Worm (Caenorhabditis elegans) whole organism, dauer: Measurements from ENCODE around the gene C50E3.15.

Experiments used
- unc-62 ChIP-seq: sonication (generic microtip); optimal IDR thresholded peaks from 2 replicates; lab custom pipeline; 2017; ENCODE audit warnings: missing biosample characterization, missing genetic modification reagents, missing genetic modification characterization

The C50E3.15 gene

DNA sequence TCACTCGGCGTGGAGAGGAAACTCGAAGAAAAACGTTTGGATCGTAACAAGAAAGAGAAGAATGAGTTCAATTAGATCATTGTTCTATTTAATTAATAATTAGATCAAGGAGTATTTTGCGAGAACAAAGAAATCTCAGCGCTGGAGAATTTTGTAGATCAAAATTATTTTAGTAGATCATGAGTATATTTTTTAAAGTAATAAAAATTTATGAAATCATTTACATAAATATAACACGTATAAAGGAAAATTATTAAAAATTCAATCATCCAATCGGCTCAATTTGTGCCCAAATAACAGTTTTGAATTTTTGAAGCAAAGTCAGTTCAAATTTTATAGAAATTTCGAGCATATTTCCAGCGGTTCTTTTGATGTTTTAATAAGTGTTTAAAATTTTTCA is 5.9 kb downstream of the C50E3.15 start, which contains the start of gene C50E3.13:
Gene C50E3.13 (minus strand): TSS at position 101 of the 400 bp plus-strand sequence.
- no peak for TF ChIP-seq unc-62 (GFP tag; lab: Kevin White, UChicago)

DNA sequence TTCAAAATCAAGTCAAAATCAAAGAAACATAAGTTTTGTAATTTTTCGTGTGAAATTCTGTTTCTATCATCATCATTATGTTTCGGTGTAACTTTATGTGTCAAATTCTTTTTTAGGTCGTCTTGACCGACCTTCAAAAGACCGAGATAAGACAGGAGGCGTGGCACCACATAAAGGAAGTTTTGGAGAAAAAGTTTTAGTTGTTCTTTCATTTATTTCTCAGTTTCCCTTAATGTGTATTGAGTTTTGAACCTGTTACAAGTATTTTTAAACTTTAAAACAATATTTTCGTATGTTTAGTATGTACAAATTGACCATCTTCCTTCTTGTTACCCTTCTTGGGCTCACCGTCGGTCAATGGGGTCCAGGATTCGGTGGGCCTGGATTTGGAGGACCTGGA is 6.4 kb downstream of the C50E3.15 start, which contains the start of gene grsp-4:
Gene grsp-4 (plus strand): TSS at position 301 of the 400 bp plus-strand sequence.
- no peak for TF ChIP-seq unc-62 (GFP tag; lab: Kevin White, UChicago)

DNA sequence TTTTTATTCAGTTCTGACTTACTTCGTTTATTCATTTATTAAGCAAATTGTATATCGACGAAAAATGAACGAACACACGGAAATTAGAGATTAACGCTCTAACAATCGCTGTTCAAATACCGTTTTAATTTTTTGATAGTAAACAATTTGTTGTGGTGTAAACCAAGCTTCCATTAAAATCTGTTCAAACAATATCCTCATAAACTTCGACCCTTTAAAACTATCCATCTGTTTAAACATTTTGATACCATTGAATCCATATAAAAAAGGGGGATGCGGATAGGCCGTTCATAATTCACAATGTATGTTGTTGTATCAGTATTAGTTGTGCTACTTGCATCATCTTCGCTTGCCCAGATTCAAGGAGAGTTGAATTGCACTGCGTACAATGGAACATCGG is 8.3 kb downstream of the C50E3.15 start, which contains the start of gene F07C4.6:
Gene F07C4.6 (plus strand): TSS at position 301 of the 400 bp plus-strand sequence.
- TF ChIP-seq unc-62 (GFP tag; lab: Kevin White, UChicago): no peak

DNA sequence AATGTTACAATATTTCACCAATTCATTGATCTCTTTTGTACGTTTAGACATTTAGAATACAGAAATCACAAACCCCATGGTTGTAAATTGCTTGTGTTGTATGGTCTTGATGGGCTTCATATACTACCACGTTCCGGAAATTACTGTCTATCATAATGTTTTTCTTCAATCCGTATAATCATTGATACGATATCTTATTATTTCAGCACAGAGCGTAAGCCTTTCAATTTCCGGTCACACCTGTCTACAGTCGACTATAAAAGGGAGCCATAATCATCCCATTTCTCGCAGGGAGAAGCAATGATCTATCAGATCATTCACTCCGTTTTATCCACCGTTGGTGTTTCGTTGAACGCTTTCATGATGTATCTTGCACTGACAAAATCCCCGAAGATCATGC is 11.3 kb downstream of the C50E3.15 start, which contains the start of gene srd-30:
Gene srd-30 (plus strand): TSS at position 301 of the 400 bp plus-strand sequence.
- TF ChIP-seq unc-62 (GFP tag; lab: Kevin White, UChicago): no peak

DNA sequence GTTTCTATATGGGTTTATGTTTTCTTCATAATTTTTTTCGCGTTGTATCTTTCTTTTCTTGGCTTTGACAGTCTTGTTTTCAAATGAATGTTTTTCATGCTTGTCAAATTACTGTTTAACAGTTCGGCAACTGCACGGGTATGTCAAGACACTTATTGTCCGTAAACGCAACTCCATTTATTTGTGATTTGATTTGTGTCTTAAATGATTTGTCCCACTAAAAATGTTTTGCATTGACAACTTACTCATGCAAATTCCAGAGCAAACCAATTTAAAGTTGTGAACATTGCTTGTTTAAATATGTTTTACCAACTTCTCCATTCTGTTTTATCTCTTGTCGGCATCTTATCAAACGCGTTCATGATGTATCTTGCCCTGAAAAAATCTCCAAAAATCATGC is 13.5 kb downstream of the C50E3.15 start, which contains the start of gene srd-25:
Gene srd-25 (plus strand): TSS at position 301 of the 400 bp plus-strand sequence.
- no peak for TF ChIP-seq unc-62 (GFP tag; lab: Kevin White, UChicago)

DNA sequence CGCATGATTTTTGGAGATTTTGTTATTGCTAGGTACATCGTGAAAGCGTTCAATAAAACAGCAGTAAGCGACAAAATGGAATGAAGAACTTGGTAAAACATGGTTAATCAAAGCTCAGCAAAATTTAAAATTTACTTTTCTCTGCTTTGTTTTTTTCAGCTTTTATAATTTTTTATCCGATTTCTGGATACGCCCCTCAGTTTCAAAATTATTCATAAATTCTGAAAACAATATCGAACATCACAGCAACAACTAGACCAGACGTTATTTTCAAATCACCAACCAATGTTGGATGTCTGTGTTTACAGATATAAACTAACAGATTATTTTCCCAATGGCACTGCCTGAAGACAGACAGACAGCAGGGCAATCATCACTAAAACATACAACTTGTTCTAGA is 16.4 kb downstream of the C50E3.15 start, which contains the start of gene srd-31:
Gene srd-31 (minus strand): TSS at position 101 of the 400 bp plus-strand sequence.
- no peak for TF ChIP-seq unc-62 (GFP tag; lab: Kevin White, UChicago)

DNA sequence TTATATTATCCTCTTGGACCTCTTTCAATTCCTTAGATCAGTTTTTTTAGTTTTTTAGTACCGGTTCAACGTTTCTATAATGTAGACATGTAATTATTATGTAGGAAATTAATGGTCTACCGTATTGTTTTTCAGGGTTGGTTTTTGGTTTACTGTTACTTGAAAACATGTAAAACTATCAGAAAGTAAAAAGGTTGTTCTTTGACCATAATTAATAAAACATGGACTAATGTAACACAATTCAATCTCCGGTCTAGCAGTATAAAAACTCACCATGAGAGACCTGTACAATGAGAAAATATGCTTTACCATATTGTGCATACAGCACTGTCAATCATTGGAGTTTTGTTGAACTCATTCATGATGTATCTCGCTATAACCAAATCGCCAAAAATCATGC is 17.3 kb downstream of the C50E3.15 start, which contains the start of gene srd-29:
Gene srd-29 (plus strand): TSS at position 301 of the 400 bp plus-strand sequence.
- no peak for TF ChIP-seq unc-62 (GFP tag; lab: Kevin White, UChicago)

DNA sequence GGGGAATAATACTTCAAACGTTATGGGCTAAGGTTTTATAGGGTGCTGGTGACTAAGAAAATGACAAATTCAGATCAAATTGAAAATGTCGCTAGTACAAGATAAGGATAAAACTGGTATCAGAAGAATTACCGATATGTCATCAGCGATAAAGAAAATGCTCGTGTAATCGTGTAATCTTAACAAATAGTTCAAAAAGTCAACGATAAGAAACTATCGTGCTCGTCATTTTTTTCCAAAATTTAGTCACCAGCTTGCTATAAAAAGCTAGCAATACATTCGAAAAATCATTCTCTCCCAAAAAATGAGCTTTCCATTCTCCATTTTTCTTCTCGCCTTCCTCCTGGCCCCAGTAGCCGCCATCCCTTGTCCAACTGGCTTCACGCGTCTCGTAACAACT is 19.6 kb downstream of the C50E3.15 start, which contains the start of gene clec-45:
Gene clec-45 (plus strand): TSS at position 301 of the 400 bp plus-strand sequence.
- no peak for TF ChIP-seq unc-62 (GFP tag; lab: Kevin White, UChicago)

DNA sequence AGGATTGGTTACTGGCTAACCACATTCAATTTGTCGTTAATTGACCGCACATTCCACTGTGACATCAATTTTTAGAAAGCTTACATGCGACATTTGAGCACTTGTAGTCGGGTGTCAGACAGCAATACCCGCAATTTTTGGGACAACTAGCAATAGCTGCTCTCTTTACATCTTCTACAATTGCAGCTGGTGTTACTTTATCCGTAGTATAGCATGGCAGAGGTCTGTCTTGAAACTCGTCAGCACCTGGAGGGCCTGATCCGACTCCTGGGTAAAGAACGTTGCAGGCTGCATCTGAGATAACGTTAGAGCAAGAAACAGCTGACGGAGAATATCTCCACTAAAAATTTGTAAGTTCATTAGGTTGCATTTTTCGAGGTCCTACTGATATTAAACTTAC is 21.1 kb downstream of the C50E3.15 start:
- TF ChIP-seq unc-62 (GFP tag; lab: Kevin White, UChicago): no peak

DNA sequence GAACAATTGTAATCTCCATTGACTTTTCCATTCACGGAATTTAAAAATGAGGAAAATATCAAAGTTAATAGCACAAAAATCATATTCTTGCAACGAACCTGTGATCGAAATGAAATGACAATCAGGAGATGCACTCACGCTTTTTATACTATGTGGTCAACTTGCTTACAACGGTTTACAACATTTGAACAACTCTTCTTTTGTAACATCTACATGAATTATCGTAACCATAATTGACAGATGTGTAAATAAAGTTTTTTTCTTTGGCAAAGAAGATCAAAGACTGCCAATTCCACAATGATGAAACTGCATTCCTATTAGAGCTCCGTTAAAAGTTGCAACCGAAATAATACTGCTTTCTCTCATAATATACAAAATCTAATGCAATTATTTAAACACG is 21.6 kb downstream of the C50E3.15 start, which contains the start of gene F07C4.10:
Gene F07C4.10 (minus strand): TSS at position 101 of the 400 bp plus-strand sequence.
- no peak for TF ChIP-seq unc-62 (GFP tag; lab: Kevin White, UChicago)

DNA sequence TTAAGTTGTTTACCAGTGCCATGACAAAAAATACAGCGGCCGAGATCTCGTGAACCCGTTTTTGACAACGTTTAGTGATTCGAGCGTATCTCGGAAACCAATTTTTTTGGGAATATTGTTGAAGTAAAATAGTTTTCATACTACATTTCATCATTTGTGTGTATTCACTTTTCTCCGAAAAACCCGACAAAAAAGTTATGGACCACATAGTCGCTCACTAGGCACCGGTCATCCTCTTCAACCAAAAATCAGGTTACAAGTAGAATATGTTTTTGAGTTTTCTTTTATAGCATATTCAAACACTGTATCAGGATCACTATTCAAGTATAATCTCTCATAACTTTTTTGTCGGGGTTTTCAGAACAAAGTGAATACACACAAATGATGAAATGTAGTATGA is 23.5 kb downstream of the C50E3.15 start:
- no peak for TF ChIP-seq unc-62 (GFP tag; lab: Kevin White, UChicago)

DNA sequence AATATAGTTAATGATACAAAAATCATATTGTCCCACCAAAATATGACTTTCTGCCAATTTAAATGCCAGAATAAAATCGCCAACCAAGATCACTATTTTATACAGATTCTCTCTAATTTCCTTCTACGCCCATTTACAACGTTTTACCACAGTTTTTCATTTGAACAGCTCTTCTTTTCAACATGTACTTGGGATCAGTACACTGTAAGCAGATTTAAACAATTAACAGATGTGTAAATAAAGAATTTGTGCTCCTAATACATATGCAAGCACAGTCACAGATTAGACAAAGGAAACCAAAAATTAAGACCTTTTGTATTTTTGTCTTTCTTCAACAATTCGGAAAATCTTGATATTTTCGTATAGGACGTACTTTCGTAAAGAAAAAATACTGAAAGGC is 25.2 kb downstream of the C50E3.15 start, which contains the start of gene F07C4.11:
Gene F07C4.11 (minus strand): TSS at position 101 of the 400 bp plus-strand sequence.
- no peak for TF ChIP-seq unc-62 (GFP tag; lab: Kevin White, UChicago)

DNA sequence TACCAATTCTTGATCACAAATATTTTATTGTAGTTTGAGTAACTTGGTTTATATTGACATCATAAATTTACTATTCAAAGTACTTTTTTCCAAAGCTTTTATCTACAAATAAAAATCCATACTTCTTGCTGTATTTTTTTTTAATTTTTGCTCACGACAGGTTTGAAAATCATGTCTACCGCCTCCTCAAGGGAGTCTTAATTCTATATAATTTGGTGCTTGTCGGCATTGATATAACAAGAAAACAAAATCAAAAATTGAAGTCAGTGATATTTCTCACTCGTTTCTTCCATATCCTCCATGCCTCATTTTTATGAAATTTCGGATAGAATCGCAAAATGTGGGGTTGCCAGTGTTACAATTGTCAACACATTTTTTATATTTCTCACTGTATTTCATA is 27.2 kb downstream of the C50E3.15 start, which contains the start of gene str-47:
Gene str-47 (plus strand): TSS at position 301 of the 400 bp plus-strand sequence.
- TF ChIP-seq unc-62 (GFP tag; lab: Kevin White, UChicago): no peak

DNA sequence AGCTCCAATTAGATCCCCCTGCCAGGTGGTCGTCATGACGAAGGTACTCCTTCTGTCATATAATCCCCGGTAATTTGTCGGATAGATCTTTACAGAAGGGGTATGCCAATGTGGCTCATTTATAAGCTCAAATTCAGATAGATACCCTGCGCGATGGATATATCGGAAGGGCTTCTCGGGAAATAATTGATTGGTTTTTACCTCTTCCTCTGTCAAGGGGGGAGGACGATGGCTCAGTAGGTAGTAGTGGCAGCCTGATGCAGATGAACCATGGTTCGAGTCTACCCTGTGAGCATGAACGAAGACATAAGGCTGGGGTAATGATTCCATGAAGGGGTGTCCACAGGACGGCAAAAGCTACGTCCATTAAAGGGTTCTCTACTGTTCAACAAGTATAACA is 28.9 kb downstream of the C50E3.15 start:
- TF ChIP-seq unc-62 (GFP tag; lab: Kevin White, UChicago): no peak

DNA sequence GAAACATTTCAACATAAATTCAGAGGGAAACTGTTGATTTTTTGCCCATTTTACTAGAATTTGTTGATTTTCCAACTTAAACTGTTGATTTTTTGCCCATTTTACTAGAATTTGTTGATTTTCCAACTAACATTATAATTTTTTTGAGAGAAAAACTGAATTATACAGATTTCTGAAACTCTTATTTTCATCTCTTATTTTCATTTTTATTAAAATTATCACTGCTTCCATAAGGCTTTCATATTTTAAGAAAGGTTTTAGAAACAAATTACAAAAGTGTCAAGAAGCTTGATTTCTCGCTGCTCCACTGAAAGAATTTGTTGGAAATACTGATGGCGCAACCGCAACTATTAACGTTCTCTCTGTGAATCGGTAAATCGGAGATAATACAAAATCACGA is 31.7 kb downstream of the C50E3.15 start:
- no peak for TF ChIP-seq unc-62 (GFP tag; lab: Kevin White, UChicago)

DNA sequence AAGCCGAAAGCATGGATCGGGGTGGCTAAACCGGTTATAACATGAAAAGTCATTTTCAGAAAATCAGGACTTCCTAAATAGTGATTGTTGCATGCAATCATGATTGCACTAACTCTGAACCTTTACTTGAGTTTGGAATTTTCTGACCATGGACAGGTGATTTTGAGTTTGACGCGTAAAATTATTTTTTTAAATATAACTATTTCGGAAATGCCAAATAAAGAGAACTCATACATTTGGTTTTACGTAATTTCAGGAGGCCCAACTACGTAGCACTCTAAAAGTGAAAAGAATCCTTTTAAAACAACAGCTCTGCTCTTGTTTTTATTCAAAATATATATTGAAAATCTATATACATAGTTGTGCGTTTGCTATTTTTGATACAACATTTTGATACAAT is 33.5 kb downstream of the C50E3.15 start, which contains the start of gene srh-234:
Gene srh-234 (minus strand): TSS at position 101 of the 400 bp plus-strand sequence.
- no peak for TF ChIP-seq unc-62 (GFP tag; lab: Kevin White, UChicago)

DNA sequence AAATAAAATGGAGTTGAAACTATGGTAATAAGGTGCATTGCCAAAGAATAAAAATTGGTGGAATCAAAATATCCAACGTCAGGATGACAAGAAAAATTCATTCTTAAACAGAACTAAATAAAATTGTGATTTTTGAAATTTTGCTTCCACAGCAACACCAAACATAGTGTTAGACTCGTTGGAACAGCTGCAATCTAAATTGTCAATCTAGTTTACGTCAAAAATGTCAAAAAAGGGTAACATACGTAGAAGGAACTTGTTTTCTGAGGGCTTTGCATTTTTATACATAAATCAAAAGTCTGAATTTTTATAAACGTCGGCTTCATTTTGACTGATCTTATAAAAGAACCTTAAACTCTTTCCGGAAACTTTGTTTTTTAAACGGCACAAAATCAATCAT is 35.4 kb downstream of the C50E3.15 start, which contains the start of gene srh-200:
Gene srh-200 (minus strand): TSS at position 101 of the 400 bp plus-strand sequence.
- no peak for TF ChIP-seq unc-62 (GFP tag; lab: Kevin White, UChicago)
